Worm (Caenorhabditis elegans): ENCODE results near the gene let-99.

let-99 gene

ce11 chrIV:12542011-12542410 is 25.6 kb upstream of the let-99 start, which contains the start of gene ham-1:
ham-1 (plus strand) TSS chrIV:12542183.
- TF ChIP-seq flt-1 (GFP tag; IDR thresholded peaks at IDR 0.05), result no peak
- no peak for TF ChIP-seq tab-1 (GFP tag; IDR thresholded peaks at IDR 0.05)
- TF ChIP-seq ref-1 (GFP tag; conservative IDR thresholded peaks at IDR 0.05), result no peak
- TF ChIP-seq ztf-23 (GFP tag; IDR thresholded peaks at IDR 0.05), result no peak
- TF ChIP-seq ztf-29 (GFP tag; IDR thresholded peaks at IDR 0.05), result no peak
- TF ChIP-seq med-1 (GFP tag; optimal IDR thresholded peaks at IDR 0.05; ENCODE audit: insufficient read depth), result no peak
- TF ChIP-seq klf-2 (GFP tag; conservative IDR thresholded peaks at IDR 0.05), result no peak
- no peak for TF ChIP-seq T22C8.4 (GFP tag; IDR thresholded peaks at IDR 0.05)
- no peak for TF ChIP-seq cog-1 (tag; optimal IDR thresholded peaks at IDR 0.05)

- 0 out of 2 replicates have a peak, but pooled peaks have one; percentile 43 for TF ChIP-seq flt-1 (GFP tag; IDR thresholded peaks at IDR 0.05)
- TF ChIP-seq klf-2 (GFP tag; conservative IDR thresholded peaks at IDR 0.05), result no peak
These were observed 23.0 kb upstream of the let-99 start for ce11 chrIV:12544624-12545023.

ce11 chrIV:12545393-12545792 is 22.2 kb upstream of the let-99 start:
- no peak for TF ChIP-seq med-1 (GFP tag; optimal IDR thresholded peaks at IDR 0.05; ENCODE audit: insufficient read depth)
- no peak for TF ChIP-seq tab-1 (GFP tag; IDR thresholded peaks at IDR 0.05)
- TF ChIP-seq klf-2 (GFP tag; conservative IDR thresholded peaks at IDR 0.05), result no peak

ce11 chrIV:12545902-12546301 is 21.7 kb upstream of the let-99 start:
- TF ChIP-seq ref-1 (GFP tag; conservative IDR thresholded peaks at IDR 0.05) (no peak), ztf-29 (GFP tag; IDR thresholded peaks at IDR 0.05) (no peak), cog-1 (tag; optimal IDR thresholded peaks at IDR 0.05) (no peak), flt-1 (GFP tag; IDR thresholded peaks at IDR 0.05) (no peak), klf-2 (GFP tag; conservative IDR thresholded peaks at IDR 0.05) (no peak), med-1 (GFP tag; optimal IDR thresholded peaks at IDR 0.05; ENCODE audit: insufficient read depth) (no peak), ztf-23 (GFP tag; IDR thresholded peaks at IDR 0.05) (no peak), T22C8.4 (GFP tag; IDR thresholded peaks at IDR 0.05) (no peak), tab-1 (GFP tag; IDR thresholded peaks at IDR 0.05) (no peak)

- no peak for TF ChIP-seq med-1 (GFP tag; optimal IDR thresholded peaks at IDR 0.05; ENCODE audit: insufficient read depth)
- no peak for TF ChIP-seq klf-2 (GFP tag; conservative IDR thresholded peaks at IDR 0.05)
- TF ChIP-seq ztf-23 (GFP tag; IDR thresholded peaks at IDR 0.05), result no peak
- TF ChIP-seq tab-1 (GFP tag; IDR thresholded peaks at IDR 0.05), result no peak
- no peak for TF ChIP-seq T22C8.4 (GFP tag; IDR thresholded peaks at IDR 0.05)
- no peak for TF ChIP-seq flt-1 (GFP tag; IDR thresholded peaks at IDR 0.05)
- no peak for TF ChIP-seq ref-1 (GFP tag; conservative IDR thresholded peaks at IDR 0.05)
- TF ChIP-seq cog-1 (tag; optimal IDR thresholded peaks at IDR 0.05), result no peak
- TF ChIP-seq ztf-29 (GFP tag; IDR thresholded peaks at IDR 0.05), result no peak
These were observed 19.8 kb upstream of the let-99 start, which contains the start of gene ipmk-1 for ce11 chrIV:12547824-12548223. ipmk-1 (plus strand) TSS chrIV:12548124.

ce11 chrIV:12549014-12549413 is 18.6 kb upstream of the let-99 start:
- no peak for TF ChIP-seq klf-2 (GFP tag; conservative IDR thresholded peaks at IDR 0.05)
- no peak for TF ChIP-seq ztf-29 (GFP tag; IDR thresholded peaks at IDR 0.05)
- TF ChIP-seq ztf-23 (GFP tag; IDR thresholded peaks at IDR 0.05), result no peak
- TF ChIP-seq tab-1 (GFP tag; IDR thresholded peaks at IDR 0.05), result no peak
- TF ChIP-seq med-1 (GFP tag; optimal IDR thresholded peaks at IDR 0.05; ENCODE audit: insufficient read depth), result no peak
- no peak for TF ChIP-seq T22C8.4 (GFP tag; IDR thresholded peaks at IDR 0.05)
- no peak for TF ChIP-seq ref-1 (GFP tag; conservative IDR thresholded peaks at IDR 0.05)
- TF ChIP-seq cog-1 (tag; optimal IDR thresholded peaks at IDR 0.05), result no peak
- no peak for TF ChIP-seq flt-1 (GFP tag; IDR thresholded peaks at IDR 0.05)

ce11 chrIV:12551944-12552343 is 15.7 kb upstream of the let-99 start:
- TF ChIP-seq T22C8.4 (GFP tag; IDR thresholded peaks at IDR 0.05) (no peak), ref-1 (GFP tag; conservative IDR thresholded peaks at IDR 0.05) (no peak), cog-1 (tag; optimal IDR thresholded peaks at IDR 0.05) (no peak), flt-1 (GFP tag; IDR thresholded peaks at IDR 0.05) (no peak), tab-1 (GFP tag; IDR thresholded peaks at IDR 0.05) (no peak)

- TF ChIP-seq flt-1 (GFP tag; IDR thresholded peaks at IDR 0.05) (no peak), T22C8.4 (GFP tag; IDR thresholded peaks at IDR 0.05) (no peak), med-1 (GFP tag; optimal IDR thresholded peaks at IDR 0.05; ENCODE audit: insufficient read depth) (no peak), cog-1 (tag; optimal IDR thresholded peaks at IDR 0.05) (no peak), klf-2 (GFP tag; conservative IDR thresholded peaks at IDR 0.05) (no peak), ztf-29 (GFP tag; IDR thresholded peaks at IDR 0.05) (no peak), ztf-23 (GFP tag; IDR thresholded peaks at IDR 0.05) (no peak), tab-1 (GFP tag; IDR thresholded peaks at IDR 0.05) (no peak), ref-1 (GFP tag; conservative IDR thresholded peaks at IDR 0.05) (no peak)
These were observed 8.7 kb upstream of the let-99 start, which contains the start of the genes ZK795.2 and ZK795.3 for ce11 chrIV:12558925-12559450. ZK795.2 (minus strand) TSS chrIV:12558975. ZK795.3 (plus strand) TSS chrIV:12559365.

ce11 chrIV:12560568-12560967 is 7.1 kb upstream of the let-99 start, which contains the start of gene snb-7:
snb-7 (plus strand) TSS chrIV:12560868.
- TF ChIP-seq ztf-23 (GFP tag; IDR thresholded peaks at IDR 0.05) (no peak), ztf-29 (GFP tag; IDR thresholded peaks at IDR 0.05) (no peak), T22C8.4 (GFP tag; IDR thresholded peaks at IDR 0.05) (no peak), ref-1 (GFP tag; conservative IDR thresholded peaks at IDR 0.05) (no peak), flt-1 (GFP tag; IDR thresholded peaks at IDR 0.05) (no peak), cog-1 (tag; optimal IDR thresholded peaks at IDR 0.05) (no peak)

ce11 chrIV:12565933-12566540 is 1.6 kb upstream of the let-99 start, which contains the start of gene eak-7:
eak-7 (minus strand) TSS chrIV:12565983.
- no peak for TF ChIP-seq ref-1 (GFP tag; conservative IDR thresholded peaks at IDR 0.05)
- TF ChIP-seq cog-1 (tag; optimal IDR thresholded peaks at IDR 0.05), result no peak
- no peak for TF ChIP-seq klf-2 (GFP tag; conservative IDR thresholded peaks at IDR 0.05)
- no peak for TF ChIP-seq tab-1 (GFP tag; IDR thresholded peaks at IDR 0.05)
- no peak for TF ChIP-seq flt-1 (GFP tag; IDR thresholded peaks at IDR 0.05)
- TF ChIP-seq ztf-29 (GFP tag; IDR thresholded peaks at IDR 0.05), result no peak
- TF ChIP-seq med-1 (GFP tag; optimal IDR thresholded peaks at IDR 0.05; ENCODE audit: insufficient read depth), result no peak
- no peak for TF ChIP-seq T22C8.4 (GFP tag; IDR thresholded peaks at IDR 0.05)
- TF ChIP-seq ztf-23 (GFP tag; IDR thresholded peaks at IDR 0.05), result no peak

Data from whole organism, midembryonic.